Fruit fly (Drosophila melanogaster): Measurements from ENCODE around the gene CG42526.

The CG42526 gene

DNA sequence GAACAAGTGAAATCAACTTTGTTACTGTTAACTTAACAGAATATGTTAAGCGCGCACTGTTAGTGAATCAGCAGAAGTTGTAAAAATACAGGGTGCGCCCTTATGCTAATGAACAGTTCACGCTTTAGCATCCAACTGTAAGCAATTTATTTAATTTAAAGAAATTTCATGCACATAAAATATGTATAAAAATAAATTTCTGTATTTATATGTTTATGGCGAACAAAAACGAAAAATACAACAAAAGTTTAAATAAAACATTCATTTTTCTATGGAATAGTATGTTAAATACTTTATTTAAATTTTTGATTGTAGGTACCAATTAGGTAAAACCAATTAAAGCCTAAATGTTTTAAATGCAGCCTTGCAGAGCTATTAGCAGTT lies 10.7 kb downstream of the CG42526 start:
- TF ChIP-seq OdsH (GFP tag; optimal IDR thresholded peaks at IDR 0.05) (peak; percentile 35), CG34406 (GFP tag; optimal IDR thresholded peaks at IDR 0.05) (peak; percentile 27), acj6 (GFP tag; optimal IDR thresholded peaks at IDR 0.05) (peak; percentile 11), dsx (GFP tag; optimal IDR thresholded peaks at IDR 0.05; ENCODE audit: poor library complexity, severe bottlenecking) (peak; percentile 6), Eip75B (GFP tag; optimal IDR thresholded peaks at IDR 0.05) (peak; percentile 27), fd85E (GFP tag; optimal IDR thresholded peaks at IDR 0.05) (no peak), Smox (GFP tag; optimal IDR thresholded peaks at IDR 0.05) (peak; percentile 40), CG11762 (GFP tag; optimal IDR thresholded peaks at IDR 0.05; ENCODE audit: insufficient read depth) (no peak), Eip93F (GFP tag; optimal IDR thresholded peaks at IDR 0.05) (no peak), pdm3 (GFP tag; optimal IDR thresholded peaks at IDR 0.05) (peak; percentile 10), CG6854 (GFP tag; optimal IDR thresholded peaks at IDR 0.05) (no peak), CG6808 (GFP tag; optimal IDR thresholded peaks at IDR 0.05) (no peak), CG7368 (GFP tag; optimal IDR thresholded peaks at IDR 0.05) (no peak), fd59A (GFP tag; optimal IDR thresholded peaks at IDR 0.05) (no peak), net (GFP tag; optimal IDR thresholded peaks at IDR 0.05) (peak; percentile 12), CG11902 (GFP tag; optimal IDR thresholded peaks at IDR 0.05) (no peak), CG31627 (GFP tag; optimal IDR thresholded peaks at IDR 0.05) (no peak), CG1621 (tag; optimal IDR thresholded peaks at IDR 0.05) (no peak), CG6276 (GFP tag; optimal IDR thresholded peaks at IDR 0.05) (peak; percentile 24), fkh (GFP tag; optimal IDR thresholded peaks at IDR 0.05) (no peak), Gug (GFP tag; IDR thresholded peaks at IDR 0.05) (no peak), Ets96B (tag; optimal IDR thresholded peaks at IDR 0.05) (peak; percentile 22), achi (GFP tag; optimal IDR thresholded peaks at IDR 0.05) (no peak), ss (GFP tag; optimal IDR thresholded peaks at IDR 0.05) (no peak), Ets21C (GFP tag; optimal IDR thresholded peaks at IDR 0.05) (no peak), Met (GFP tag; optimal IDR thresholded peaks at IDR 0.05) (peak; percentile 40), Sox14 (GFP tag; optimal IDR thresholded peaks at IDR 0.05) (peak; percentile 7), spab (GFP tag; optimal IDR thresholded peaks at IDR 0.05) (no peak), Sox102F (GFP tag; optimal IDR thresholded peaks at IDR 0.05) (peak; percentile 31), Hr39 (GFP tag; optimal IDR thresholded peaks at IDR 0.05) (no peak), CG6792 (GFP tag; optimal IDR thresholded peaks at IDR 0.05) (peak; percentile 13), CG8119 (GFP tag; IDR thresholded peaks at IDR 0.05) (peak; percentile 44; the same call in 2 of the 3 replicates), Eip78C (GFP tag) (peak; percentile 84), salr (GFP tag; optimal IDR thresholded peaks at IDR 0.05) (no peak), lz (GFP tag; optimal IDR thresholded peaks at IDR 0.05) (no peak), topi (GFP tag; optimal IDR thresholded peaks at IDR 0.05) (no peak), Lpt (GFP tag; optimal IDR thresholded peaks at IDR 0.05) (no peak), Hr38 (GFP tag; optimal IDR thresholded peaks at IDR 0.05) (no peak), CG8632 (GFP tag; optimal IDR thresholded peaks at IDR 0.05) (peak; percentile 4), CG8319 (GFP tag; optimal IDR thresholded peaks at IDR 0.05) (no peak), CG10669 (GFP tag; optimal IDR thresholded peaks at IDR 0.05) (no peak), vri (GFP tag; optimal IDR thresholded peaks at IDR 0.05) (no peak), dac (GFP tag; optimal IDR thresholded peaks at IDR 0.05) (no peak), CG6163 (GFP tag; IDR thresholded peaks at IDR 0.05) (peak; percentile 11; the same call in 1 of the 3 replicates), CG32006 (GFP tag; optimal IDR thresholded peaks at IDR 0.05) (peak; percentile 28), Sox15 (GFP tag; optimal IDR thresholded peaks at IDR 0.05) (no peak), eg (GFP tag; IDR thresholded peaks at IDR 0.05) (no peak), CG11294 (GFP tag; IDR thresholded peaks at IDR 0.05) (no peak), CG16779 (tag; optimal IDR thresholded peaks at IDR 0.05) (no peak), CG10631 (GFP tag; optimal IDR thresholded peaks at IDR 0.05) (no peak), CG3919 (GFP tag; optimal IDR thresholded peaks at IDR 0.05) (peak; percentile 28), svp (GFP tag) (peak; percentile 75), CG9139 (GFP tag; optimal IDR thresholded peaks at IDR 0.05) (no peak)

Data from whole organism, prepupa.